Worm (Caenorhabditis elegans) whole organism, L4 larva: Measurements from ENCODE around the gene col-158.

ENCODE experiments used
- ama-1 ChIP-seq: fragments of 150-350 bp; optimal IDR thresholded peaks from 2 replicates; lab custom pipeline; 2014; ENCODE audit warnings: inconsistent platforms, mixed read lengths
- lir-3 ChIP-seq: sonication (generic microtip); optimal IDR thresholded peaks from 2 replicates; lab custom pipeline; 2016; ENCODE audit warnings: mild to moderate bottlenecking, missing genetic modification characterization, missing compliant biosample characterization

ce11 chrV:11836073-11836472 is 6.7 kb downstream of the col-158 start, which contains the start of gene R13H4.2:
- TF ChIP-seq ama-1 (lab: Kevin White, UChicago) (no peak), lir-3 (tag; lab: Kevin White, UChicago) (no peak)
